In the genomic region with DNA sequence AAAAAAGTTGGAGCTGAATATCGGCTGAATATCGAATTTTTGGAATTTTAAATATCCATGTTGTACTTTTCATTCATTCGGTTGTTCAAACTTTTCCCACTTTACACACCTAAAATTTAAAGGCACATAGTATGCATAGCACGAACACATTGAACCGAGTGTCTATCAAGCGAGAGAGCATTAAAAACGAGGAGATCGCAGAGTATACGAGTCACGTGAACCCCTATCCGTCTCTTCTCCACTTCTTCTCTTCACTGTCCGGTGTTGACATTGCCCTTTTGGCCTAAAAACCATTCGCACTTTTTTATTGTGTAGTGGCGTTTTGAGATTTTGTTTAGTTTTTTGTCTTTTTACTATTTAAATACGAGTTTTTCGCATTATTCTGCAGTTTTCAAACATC, we compare ENCODE assay signal across 1 worm cellular context.
A peak's percentile ranks its signal among the peaks of the same experiment; 100 is the strongest.
TF ChIP-seq lines count a peak whose summit lies in the region.

No protein-coding gene starts in this region.

TF ChIP-seq in whole organism, L1 larva, 84 proteins besides CTCF, POLR2A, EP300 and RAD21 (continued from another document):
- peak; percentile 43 for TF ChIP-seq nhr-19 (GFP tag; conservative IDR thresholded peaks at IDR 0.05; lab: Robert Waterston, UW)
- peak; percentile 86 for TF ChIP-seq mep-1 (tag; optimal IDR thresholded peaks at IDR 0.05; lab: Kevin White, UChicago)
- TF ChIP-seq unc-98 (GFP tag; IDR thresholded peaks at IDR 0.05; lab: Robert Waterston, UW) = no peak
- no peak for TF ChIP-seq zag-1 (tag; optimal IDR thresholded peaks at IDR 0.05; lab: Kevin White, UChicago)
- peak; percentile 68 for TF ChIP-seq nhr-71 (tag; optimal IDR thresholded peaks at IDR 0.05; lab: Kevin White, UChicago)
